Fruit fly (Drosophila melanogaster): ENCODE results near the gene CG7382.

Gene CG7382

dm6 chr2L:5491220-5491619, 28.5 kb downstream of the CG7382 start (continued):
- peak; percentile 45; the same call in 1 of the 2 replicates for TF ChIP-seq CG17328 (GFP tag; IDR thresholded peaks at IDR 0.05)
- no peak for TF ChIP-seq CG18619 (GFP tag; optimal IDR thresholded peaks at IDR 0.05)
- no peak for TF ChIP-seq CG2199 (GFP tag; IDR thresholded peaks at IDR 0.05)
- TF ChIP-seq cato (GFP tag; optimal IDR thresholded peaks at IDR 0.05; ENCODE audit: borderline replicate concordance): no peak
- no peak for TF ChIP-seq B-H2 (GFP tag; optimal IDR thresholded peaks at IDR 0.05)
- no peak for TF ChIP-seq ase (GFP tag; IDR thresholded peaks at IDR 0.05)
- TF ChIP-seq CG10209 (GFP tag; optimal IDR thresholded peaks at IDR 0.05): no peak
- TF ChIP-seq Fer3 (tag; optimal IDR thresholded peaks at IDR 0.05): no peak
- TF ChIP-seq gro (GFP tag; optimal IDR thresholded peaks at IDR 0.05): no peak
- no peak for TF ChIP-seq CG11695 (GFP tag; IDR thresholded peaks at IDR 0.05)
- no peak for TF ChIP-seq inv (GFP tag; IDR thresholded peaks at IDR 0.05; ENCODE audit: partially characterized antibody)
- TF ChIP-seq chif (GFP tag; optimal IDR thresholded peaks at IDR 0.05): peak in 1 of 2 experiments; percentile 47
- TF ChIP-seq sqz (GFP tag; optimal IDR thresholded peaks at IDR 0.05): no peak
- TF ChIP-seq dimm (GFP tag; IDR thresholded peaks at IDR 0.05): no peak
- TF ChIP-seq CG8765 (GFP tag; IDR thresholded peaks at IDR 0.05): peak; percentile 12; the same call in 1 of the 2 replicates
- TF ChIP-seq CG13775 (GFP tag; optimal IDR thresholded peaks at IDR 0.05): peak; percentile 24
- TF ChIP-seq grn (GFP tag; optimal IDR thresholded peaks at IDR 0.05): no peak
- TF ChIP-seq dati (GFP tag; IDR thresholded peaks at IDR 0.05): no peak
- no peak for TF ChIP-seq CG8089 (GFP tag; optimal IDR thresholded peaks at IDR 0.05)
- no peak for TF ChIP-seq Gsc (GFP tag; IDR thresholded peaks at IDR 0.05)
- peak; percentile 41; the same call in 1 of the 2 replicates for TF ChIP-seq ara (GFP tag; IDR thresholded peaks at IDR 0.05)
- TF ChIP-seq lab (GFP tag; optimal IDR thresholded peaks at IDR 0.05): no peak
- TF ChIP-seq prd (optimal IDR thresholded peaks at IDR 0.05): no peak
- TF ChIP-seq prd (GFP tag; IDR thresholded peaks at IDR 0.05): peak; percentile 62; the same call in 2 of the 3 replicates
- no peak for TF ChIP-seq danr (GFP tag; IDR thresholded peaks at IDR 0.05)
- no peak for TF ChIP-seq CG13894 (tag; optimal IDR thresholded peaks at IDR 0.05)
- TF ChIP-seq org-1 (GFP tag; optimal IDR thresholded peaks at IDR 0.05): no peak
- peak; percentile 31 for TF ChIP-seq Chrac-16 (GFP tag; optimal IDR thresholded peaks at IDR 0.05)
- TF ChIP-seq CG14710 (tag; optimal IDR thresholded peaks at IDR 0.05): peak; percentile 24
- no peak for TF ChIP-seq D (optimal IDR thresholded peaks at IDR 0.05)
- peak; percentile 9 for TF ChIP-seq D (GFP tag; optimal IDR thresholded peaks at IDR 0.05)
- no peak for TF ChIP-seq en (GFP tag; optimal IDR thresholded peaks at IDR 0.05)
- TF ChIP-seq dan (GFP tag; IDR thresholded peaks at IDR 0.05): peak; percentile 57; the same call in 1 of the 2 replicates
- TF ChIP-seq Spps (tag; optimal IDR thresholded peaks at IDR 0.05): peak; percentile 9
- TF ChIP-seq lola (GFP tag; optimal IDR thresholded peaks at IDR 0.05): peak in 1 of 3 experiments; percentile 45
- TF ChIP-seq zfh1 (GFP tag; IDR thresholded peaks at IDR 0.05): peak; percentile 74; the same call in 2 of the 3 replicates
- no peak for TF ChIP-seq Ets65A (GFP tag)
- peak; percentile 45 for TF ChIP-seq tin (GFP tag; optimal IDR thresholded peaks at IDR 0.05)
- TF ChIP-seq Dfd (GFP tag; optimal IDR thresholded peaks at IDR 0.05): no peak
- TF ChIP-seq Hsf (GFP tag; optimal IDR thresholded peaks at IDR 0.05): no peak
- TF ChIP-seq CG7372 (GFP tag; IDR thresholded peaks at IDR 0.05): no peak
- no peak for TF ChIP-seq Adf1 (GFP tag; IDR thresholded peaks at IDR 0.05)
- TF ChIP-seq CG34376 (GFP tag; optimal IDR thresholded peaks at IDR 0.05): no peak
- TF ChIP-seq luna (GFP tag; optimal IDR thresholded peaks at IDR 0.05): no peak
- peak; percentile 23 for TF ChIP-seq nom (GFP tag; optimal IDR thresholded peaks at IDR 0.05)
- no peak for TF ChIP-seq nerfin-2 (GFP tag; IDR thresholded peaks at IDR 0.05; ENCODE audit: partially characterized antibody)
- TF ChIP-seq z (GFP tag; IDR thresholded peaks at IDR 0.05): peak; percentile 31; the same call in 1 of the 3 replicates
- no peak for TF ChIP-seq dm (GFP tag; optimal IDR thresholded peaks at IDR 0.05)
- no peak for TF ChIP-seq zen (tag; optimal IDR thresholded peaks at IDR 0.05)
- TF ChIP-seq Dp (GFP tag; optimal IDR thresholded peaks at IDR 0.05): no peak
- no peak for TF ChIP-seq NfI (GFP tag; optimal IDR thresholded peaks at IDR 0.05)
- peak; percentile 35; the same call in 1 of the 2 replicates for TF ChIP-seq CG4404 (GFP tag; IDR thresholded peaks at IDR 0.05)

Measured in whole organism, embryonic.